Fruit fly (Drosophila melanogaster): ENCODE data around the gene CG15429.
A peak's percentile ranks its signal among the peaks of the same experiment; 100 is the strongest.

dm6 chr2L:4360882-4361281 lies 8.1 kb downstream of the CG15429 start:
- no peak for TF ChIP-seq pan (optimal IDR thresholded peaks at IDR 0.05)
- TF ChIP-seq Dll (optimal IDR thresholded peaks at IDR 0.05): no peak
- no peak for TF ChIP-seq CG8478 (optimal IDR thresholded peaks at IDR 0.05)
- no peak for TF ChIP-seq psq (optimal IDR thresholded peaks at IDR 0.05)
- TF ChIP-seq EcR (GFP tag; optimal IDR thresholded peaks at IDR 0.05): peak in 1 of 2 experiments; percentile 45
